Worm (Caenorhabditis elegans): ENCODE data around the gene H03A11.2.

H03A11.2 gene

DNA sequence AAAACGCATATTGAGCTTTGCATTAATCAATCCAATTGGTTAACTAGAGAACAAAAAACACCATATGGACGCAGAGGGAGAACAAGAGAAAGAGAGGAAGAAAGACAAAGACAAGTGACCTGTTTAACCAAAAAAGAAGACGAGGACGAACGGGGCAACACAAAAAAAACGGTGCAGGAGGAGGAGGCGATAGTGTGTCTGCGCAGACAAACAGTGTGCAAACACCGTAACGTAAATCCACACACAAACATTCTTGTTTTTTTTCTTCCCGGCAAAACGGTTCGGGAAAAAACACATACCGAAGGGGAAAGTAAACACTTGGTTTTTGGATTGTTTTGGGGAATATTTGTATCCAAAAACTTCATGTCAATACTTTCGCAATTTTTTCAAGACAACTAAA, 16.1 kb upstream of the H03A11.2 start (continued):
- TF ChIP-seq unc-62 (GFP tag; optimal IDR thresholded peaks at IDR 0.05 in 1 of 2) (no peak), unc-62 (tag; optimal IDR thresholded peaks at IDR 0.05) (no peak), Y105C5A.15 (GFP tag; IDR thresholded peaks at IDR 0.05) (no peak), unc-130 (GFP tag; optimal IDR thresholded peaks at IDR 0.05) (no peak), D1046.2 (GFP tag; IDR thresholded peaks at IDR 0.05) (no peak), F26F4.8 (GFP tag; conservative IDR thresholded peaks at IDR 0.05) (no peak), lin-39 (tag; optimal IDR thresholded peaks at IDR 0.05) (no peak), nhr-48 (tag; optimal IDR thresholded peaks at IDR 0.05) (no peak), zfp-2 (tag; optimal IDR thresholded peaks at IDR 0.05) (no peak), lir-3 (tag; optimal IDR thresholded peaks at IDR 0.05) (no peak), pqm-1 (tag; optimal IDR thresholded peaks at IDR 0.05) (no peak), mdl-1 (tag; optimal IDR thresholded peaks at IDR 0.05) (no peak), nhr-102 (tag; optimal IDR thresholded peaks at IDR 0.05) (no peak), zfp-3 (GFP tag; conservative IDR thresholded peaks at IDR 0.05) (no peak), hlh-30 (tag; optimal IDR thresholded peaks at IDR 0.05; ENCODE audit: insufficient read depth) (peak; percentile 35), nhr-28 (tag; optimal IDR thresholded peaks at IDR 0.05) (peak; percentile 54), daf-8 (GFP tag; IDR thresholded peaks at IDR 0.05) (no peak), php-3 (GFP tag; IDR thresholded peaks at IDR 0.05) (no peak), pha-4 (GFP tag; IDR thresholded peaks at IDR 0.05) (no peak), pha-4 (tag; optimal IDR thresholded peaks at IDR 0.05) (peak; percentile 65), tra-1 (GFP tag; IDR thresholded peaks at IDR 0.05) (no peak), unc-39 (tag; optimal IDR thresholded peaks at IDR 0.05) (no peak), mep-1 (tag; optimal IDR thresholded peaks at IDR 0.05) (no peak), lin-29 (GFP tag; IDR thresholded peaks at IDR 0.05) (peak; percentile 51; the same call in 1 of the 2 replicates), nhr-237 (tag; optimal IDR thresholded peaks at IDR 0.05) (no peak), ztf-11 (tag; optimal IDR thresholded peaks at IDR 0.05) (no peak), mes-2 (tag; optimal IDR thresholded peaks at IDR 0.05; ENCODE audit: poor library complexity, severe bottlenecking) (peak; percentile 24), hlh-11 (tag; optimal IDR thresholded peaks at IDR 0.05) (peak; percentile 65), spr-3 (GFP tag; optimal IDR thresholded peaks at IDR 0.05) (no peak), duxl-1 (tag; optimal IDR thresholded peaks at IDR 0.05; ENCODE audit: poor library complexity) (no peak), jun-1 (tag; optimal IDR thresholded peaks at IDR 0.05) (no peak), T26A8.4 (GFP tag; IDR thresholded peaks at IDR 0.05) (no peak), vab-7 (GFP tag; IDR thresholded peaks at IDR 0.05) (no peak), set-16 (GFP tag; IDR thresholded peaks at IDR 0.05) (no peak), egl-43 (GFP tag; IDR thresholded peaks at IDR 0.05) (no peak), nhr-111 (GFP tag; optimal IDR thresholded peaks at IDR 0.05) (no peak), ceh-82 (tag; optimal IDR thresholded peaks at IDR 0.05) (no peak), spr-1 (tag; optimal IDR thresholded peaks at IDR 0.05) (no peak)

DNA sequence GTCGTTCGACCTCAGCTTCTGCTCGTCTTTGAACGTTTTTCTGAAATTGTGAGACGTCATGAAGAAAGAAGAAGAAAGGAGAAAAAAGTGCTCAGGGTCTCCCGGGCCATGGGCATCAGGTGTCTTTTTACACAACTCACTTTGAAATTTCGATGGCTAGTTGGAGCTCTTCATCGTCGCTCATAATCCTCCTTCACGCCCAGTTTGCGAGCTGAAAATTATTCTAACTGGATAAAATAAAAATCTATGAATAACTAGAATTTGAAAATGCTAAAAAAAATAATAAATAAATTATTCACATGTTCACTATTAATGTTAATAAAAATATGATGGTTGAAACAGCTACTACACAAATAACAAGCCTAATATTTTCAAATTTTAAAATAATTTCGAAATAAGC, 15.7 kb upstream of the H03A11.2 start, which contains the start of gene piki-1:
Gene piki-1, minus strand, starts transcription at position 218 of the 400 bp plus-strand sequence.
- TF ChIP-seq fkh-10 (GFP tag; optimal IDR thresholded peaks at IDR 0.05) (no peak), ceh-82 (tag; optimal IDR thresholded peaks at IDR 0.05) (no peak), daf-12 (tag; optimal IDR thresholded peaks at IDR 0.05) (no peak), unc-39 (tag; optimal IDR thresholded peaks at IDR 0.05) (no peak), T20F7.1 (GFP tag; optimal IDR thresholded peaks at IDR 0.05) (no peak), ceh-32 (tag; optimal IDR thresholded peaks at IDR 0.05; ENCODE audit: poor library complexity) (no peak), fos-1 (tag; optimal IDR thresholded peaks at IDR 0.05) (no peak), pqm-1 (tag; optimal IDR thresholded peaks at IDR 0.05) (no peak), sdz-12 (GFP tag; optimal IDR thresholded peaks at IDR 0.05) (no peak), unc-130 (GFP tag; optimal IDR thresholded peaks at IDR 0.05) (no peak), lin-1 (GFP tag; IDR thresholded peaks at IDR 0.05) (no peak), nhr-42 (GFP tag; IDR thresholded peaks at IDR 0.05) (no peak), zag-1 (tag; optimal IDR thresholded peaks at IDR 0.05) (no peak), Y48G9A.11 (GFP tag; IDR thresholded peaks at IDR 0.05) (no peak), dmd-6 (GFP tag; IDR thresholded peaks at IDR 0.05) (no peak), daf-8 (GFP tag; IDR thresholded peaks at IDR 0.05) (no peak)
